Worm (Caenorhabditis elegans) whole organism, dauer: ENCODE data around the gene F59H6.14.
"Not testable (repeated sequence)": the region's sequence is repeated elsewhere in the genome, so short reads cannot be mapped to it uniquely, and the experiment has no call there.

Source experiments
- unc-62 ChIP-seq: sonication (generic microtip); optimal IDR thresholded peaks from 2 replicates; lab custom pipeline; 2017; ENCODE audit warnings: missing biosample characterization, missing genetic modification reagents, missing genetic modification characterization

F59H6.14 gene

DNA sequence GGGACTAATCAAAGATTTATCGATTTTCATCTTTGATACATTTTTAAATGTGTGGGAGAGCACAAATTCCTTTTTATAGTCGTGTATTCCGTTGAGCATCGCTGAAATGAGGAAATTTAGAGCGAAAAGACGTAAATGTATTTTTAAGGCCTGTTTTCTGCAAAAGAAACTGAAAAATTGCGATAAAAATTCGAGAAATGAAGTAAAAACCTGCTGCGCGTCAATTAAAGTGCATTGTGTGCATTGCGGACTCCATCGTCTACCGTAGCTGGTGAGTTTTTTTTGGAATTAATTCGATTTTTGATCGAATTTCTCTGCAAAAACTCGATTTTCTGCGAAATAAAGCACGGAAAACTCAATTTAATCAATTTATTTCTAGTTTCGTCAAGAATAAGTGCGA, 5.9 kb downstream of the F59H6.14 start, which contains the start of gene bath-19:
Gene bath-19, minus strand, starts transcription at position 101 of the 400 bp plus-strand sequence.
- TF ChIP-seq unc-62 (GFP tag; lab: Kevin White, UChicago) = no peak

ce11 chrII:2042447-2042846, 9.1 kb downstream of the F59H6.14 start, which contains the start of gene bath-20:
bath-20 (minus strand) TSS chrII:2042547.
- TF ChIP-seq unc-62 (GFP tag; lab: Kevin White, UChicago) = no peak

ce11 chrII:2045505-2045904, 12.1 kb downstream of the F59H6.14 start, which contains the start of gene bath-24:
bath-24 (minus strand) TSS chrII:2045605.
- TF ChIP-seq unc-62 (GFP tag; lab: Kevin White, UChicago) = no peak

DNA sequence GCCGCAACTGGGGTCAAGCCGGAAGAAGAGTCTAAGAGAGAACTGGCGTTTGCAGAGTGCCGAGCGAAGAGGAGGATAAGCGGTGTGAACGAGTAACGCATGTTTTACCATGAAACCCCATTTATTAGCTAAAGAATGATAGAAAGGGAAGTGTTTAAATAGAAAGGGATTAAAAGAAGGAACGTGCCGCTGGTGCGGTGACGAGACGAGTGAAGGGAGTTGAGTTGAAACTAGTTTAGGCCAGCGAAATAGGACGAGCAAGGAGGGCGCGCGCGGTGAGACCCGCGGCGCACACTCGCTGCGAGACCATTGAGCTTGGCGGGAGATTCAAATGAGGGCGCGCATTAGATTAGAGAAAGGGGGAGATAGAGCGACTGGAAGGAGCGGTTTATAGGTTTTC, 13.2 kb downstream of the F59H6.14 start, which contains the start of gene math-1:
Gene math-1, minus strand, starts transcription at position 101 of the 400 bp plus-strand sequence.
- not testable (repeated sequence) for TF ChIP-seq unc-62 (GFP tag; lab: Kevin White, UChicago)

- no peak for TF ChIP-seq unc-62 (GFP tag; lab: Kevin White, UChicago)
Observed at ce11 chrII:2051372-2051771, 18.0 kb downstream of the F59H6.14 start, which contains the start of gene fbxb-35. fbxb-35 (plus strand) TSS chrII:2051672.

- no peak for TF ChIP-seq unc-62 (GFP tag; lab: Kevin White, UChicago)
Observed at ce11 chrII:2058985-2059384, 25.6 kb downstream of the F59H6.14 start, which contains the start of gene F07E5.5. F07E5.5 (minus strand) TSS chrII:2059070.

ce11 chrII:2063989-2064388, 30.6 kb downstream of the F59H6.14 start, which contains the start of gene F07E5.13:
F07E5.13 (minus strand) TSS chrII:2064089.
- TF ChIP-seq unc-62 (GFP tag; lab: Kevin White, UChicago) = no peak

DNA sequence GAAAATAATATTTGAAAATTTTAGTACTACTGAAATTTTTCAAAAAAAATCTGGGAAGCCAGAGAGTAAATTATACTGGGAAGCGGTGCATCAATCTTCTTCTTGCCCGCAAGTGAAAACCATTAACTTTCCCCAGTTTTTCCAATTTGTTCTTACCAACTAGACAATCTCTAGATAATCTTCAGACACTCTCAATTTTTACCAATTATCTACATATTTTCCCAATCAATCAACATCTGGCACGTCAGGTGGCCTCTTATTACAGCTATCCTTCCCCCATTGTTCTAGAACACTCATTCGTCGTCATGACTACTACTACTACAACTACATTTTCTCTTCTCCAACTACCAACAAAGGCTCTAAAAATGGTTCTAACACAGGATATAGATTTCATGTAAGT, 31.1 kb downstream of the F59H6.14 start, which contains the start of gene fbxb-6:
Gene fbxb-6, plus strand, starts transcription at position 301 of the 400 bp plus-strand sequence.
- no peak for TF ChIP-seq unc-62 (GFP tag; lab: Kevin White, UChicago)

DNA sequence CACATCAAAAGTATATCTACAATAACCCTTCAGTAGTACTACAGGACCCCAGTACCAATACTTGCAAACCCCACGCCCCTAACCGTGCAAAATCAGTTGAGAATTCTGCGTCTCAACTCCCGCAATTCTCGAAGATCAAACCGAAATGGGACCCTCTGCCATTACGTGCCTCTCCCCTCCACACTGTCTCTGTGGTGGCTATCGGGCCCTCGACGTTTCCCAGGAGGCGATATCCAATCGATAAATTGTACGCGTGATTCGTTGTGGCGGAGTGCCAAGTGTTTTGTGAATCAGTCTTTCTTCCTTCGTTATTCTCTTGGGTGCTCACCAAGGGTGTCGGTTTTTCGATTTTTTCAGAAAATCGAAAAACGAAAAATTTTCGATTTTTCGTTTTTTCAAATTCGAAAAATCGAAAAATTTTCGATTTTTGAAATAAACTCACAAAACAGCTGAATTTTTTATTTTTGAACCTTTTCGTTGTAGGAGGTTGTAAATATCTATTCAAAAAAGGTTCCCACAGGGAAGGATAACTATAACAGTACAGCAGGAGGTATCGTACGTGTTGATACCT, 34.1 kb downstream of the F59H6.14 start, which contains the start of gene F07E5.12:
Gene F07E5.12, plus strand, starts transcription at position 521 of the 571 bp plus-strand sequence.
- not testable (repeated sequence) for TF ChIP-seq unc-62 (GFP tag; lab: Kevin White, UChicago)

ce11 chrII:2071429-2071828, 38.0 kb downstream of the F59H6.14 start, which contains the start of gene F07E5.7:
F07E5.7 (minus strand) TSS chrII:2071529.
- TF ChIP-seq unc-62 (GFP tag; lab: Kevin White, UChicago) = no peak

- TF ChIP-seq unc-62 (GFP tag; lab: Kevin White, UChicago) = no peak
Observed at ce11 chrII:2075513-2075912, 42.1 kb downstream of the F59H6.14 start, which contains the start of gene F07E5.8. F07E5.8 (minus strand) TSS chrII:2075613.

DNA sequence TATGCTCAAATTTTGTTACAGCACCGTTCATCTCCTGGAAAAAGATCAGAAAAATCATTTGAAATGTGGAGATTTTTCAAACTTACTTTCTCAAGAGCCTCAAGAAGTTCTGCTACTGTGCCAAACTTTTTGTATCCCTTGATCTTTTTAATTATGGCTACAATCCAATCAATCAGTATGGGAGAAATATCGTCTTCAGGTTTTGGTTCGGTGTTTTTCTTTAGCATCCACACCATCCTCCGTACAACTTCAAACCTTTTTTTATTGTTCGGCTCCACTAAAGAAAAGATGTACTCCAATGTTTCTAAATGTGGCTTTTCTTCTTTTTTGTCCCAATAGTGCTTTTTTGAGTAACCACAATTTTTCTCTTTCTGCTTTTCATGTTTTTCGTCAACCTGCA, 43.1 kb downstream of the F59H6.14 start:
- TF ChIP-seq unc-62 (GFP tag; lab: Kevin White, UChicago) = no peak

DNA sequence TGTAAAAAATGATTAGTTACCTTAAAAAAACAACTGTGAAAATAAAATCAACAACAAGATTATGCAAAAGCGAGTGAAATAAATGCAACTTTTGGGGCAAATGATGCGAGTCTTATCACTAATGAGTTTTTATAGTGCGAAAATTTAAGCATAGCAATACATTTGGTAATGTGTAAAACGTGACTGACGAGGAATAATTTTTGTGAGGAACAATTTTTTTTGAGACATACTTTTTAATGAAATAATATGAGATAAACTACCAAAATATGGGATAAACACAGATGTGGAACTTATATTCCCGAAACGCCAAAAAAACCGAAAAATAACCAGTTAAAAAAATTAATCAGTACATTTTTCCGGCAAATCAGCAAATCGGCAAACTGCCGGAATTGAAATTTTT, 47.0 kb downstream of the F59H6.14 start, which contains the start of gene F07E5.9:
Gene F07E5.9, minus strand, starts transcription at position 101 of the 400 bp plus-strand sequence.
- no peak for TF ChIP-seq unc-62 (GFP tag; lab: Kevin White, UChicago)

- no peak for TF ChIP-seq unc-62 (GFP tag; lab: Kevin White, UChicago)
Observed at ce11 chrII:2081257-2081656, 47.9 kb downstream of the F59H6.14 start, which contains the start of gene T16A1.4. T16A1.4 (plus strand) TSS chrII:2081557.

- no peak for TF ChIP-seq unc-62 (GFP tag; lab: Kevin White, UChicago)
Observed at ce11 chrII:2083726-2084179, 50.4 kb downstream of the F59H6.14 start, which contains the start of the genes T16A1.5 and fbxc-49. T16A1.5 (minus strand) TSS chrII:2083826. fbxc-49 (plus strand) TSS chrII:2084129.
